Fruit fly (Drosophila melanogaster): ENCODE data around the gene subdued.

subdued gene

DNA sequence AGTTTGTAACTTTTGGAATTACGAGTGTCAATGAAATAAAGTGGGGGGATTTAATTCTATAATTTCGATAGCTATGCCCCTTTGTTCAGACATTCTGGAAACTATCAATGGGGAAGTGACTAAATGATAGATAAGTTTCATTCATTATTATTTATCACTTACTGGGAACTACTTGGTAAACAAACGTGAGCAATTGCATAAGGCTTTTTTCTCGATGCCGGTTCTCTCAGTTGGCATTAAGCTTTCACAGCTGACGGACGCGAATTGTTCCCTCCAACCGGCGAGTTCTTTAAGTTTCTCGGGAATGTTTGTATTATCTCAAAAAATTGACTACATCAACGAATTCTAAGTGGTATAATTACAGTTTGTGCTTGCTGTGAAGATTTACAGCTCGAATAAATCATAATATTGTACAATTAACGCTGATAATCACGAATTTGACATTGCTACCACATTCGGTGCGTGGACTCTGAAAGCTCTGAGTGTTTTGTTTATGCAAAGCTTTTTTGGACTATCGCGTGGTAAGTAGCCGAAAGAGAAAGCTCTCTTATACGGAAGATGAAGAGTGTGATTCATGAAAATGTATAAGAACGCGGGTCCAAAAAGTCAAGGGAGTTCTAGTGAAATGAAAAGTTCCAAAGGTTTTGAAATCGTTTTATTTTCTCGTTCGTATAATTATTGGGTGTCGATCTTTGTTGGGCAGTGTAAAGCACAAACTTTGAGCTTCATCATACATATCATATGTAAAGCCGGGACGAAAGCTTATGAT, 28.9 kb upstream of the subdued start, which contains the start of gene Naam (continued):
- TF ChIP-seq chif (GFP tag; optimal IDR thresholded peaks at IDR 0.05) = peak; percentile 50 to 69
- TF ChIP-seq scrt (GFP tag; optimal IDR thresholded peaks at IDR 0.05) = peak; percentile 80
- peak; percentile 72 for TF ChIP-seq Bteb2 (GFP tag; optimal IDR thresholded peaks at IDR 0.05)
- no peak for TF ChIP-seq Opbp (GFP tag; IDR thresholded peaks at IDR 0.05; ENCODE audit: partially characterized antibody)
- TF ChIP-seq CG9876 (GFP tag; optimal IDR thresholded peaks at IDR 0.05) = peak; percentile 32
- TF ChIP-seq Myb (GFP tag; optimal IDR thresholded peaks at IDR 0.05) = peak; percentile 57
- TF ChIP-seq CG7745 (tag; optimal IDR thresholded peaks at IDR 0.05) = no peak
- TF ChIP-seq zen2 (GFP tag; IDR thresholded peaks at IDR 0.05; ENCODE audit: partially characterized antibody) = no peak
- no peak for TF ChIP-seq bbx (GFP tag; IDR thresholded peaks at IDR 0.05; ENCODE audit: partially characterized antibody)
- peak; percentile 44 for TF ChIP-seq psq (GFP tag; optimal IDR thresholded peaks at IDR 0.05)
- TF ChIP-seq cato (GFP tag; optimal IDR thresholded peaks at IDR 0.05; ENCODE audit: borderline replicate concordance) = peak; percentile 36
- TF ChIP-seq MESR4 (GFP tag; optimal IDR thresholded peaks at IDR 0.05) = peak; percentile 19
- TF ChIP-seq sob (GFP tag; IDR thresholded peaks at IDR 0.05) = peak; percentile 82
- TF ChIP-seq CG4404 (GFP tag; IDR thresholded peaks at IDR 0.05) = no peak
- peak; percentile 26 for TF ChIP-seq CG31365 (tag; optimal IDR thresholded peaks at IDR 0.05)
- TF ChIP-seq CG9932 (GFP tag; IDR thresholded peaks at IDR 0.05) = peak; percentile 82
- TF ChIP-seq CG34422 (GFP tag; IDR thresholded peaks at IDR 0.05) = peak; percentile 69; the same call in 2 of the 3 replicates
- peak; percentile 81 for TF ChIP-seq pho (GFP tag; optimal IDR thresholded peaks at IDR 0.05)
- TF ChIP-seq crc (GFP tag; optimal IDR thresholded peaks at IDR 0.05) = peak; percentile 69
- no peak for TF ChIP-seq ac (GFP tag; optimal IDR thresholded peaks at IDR 0.05)
- TF ChIP-seq CoRest (tag; optimal IDR thresholded peaks at IDR 0.05) = peak; percentile 56
- peak; percentile 71 for TF ChIP-seq Six4 (GFP tag; optimal IDR thresholded peaks at IDR 0.05)
- no peak for TF ChIP-seq wor (GFP tag; IDR thresholded peaks at IDR 0.05)
- peak; percentile 60 for TF ChIP-seq repo (GFP tag; optimal IDR thresholded peaks at IDR 0.05)
- peak; percentile 45 to 74 for TF ChIP-seq Trl (optimal IDR thresholded peaks at IDR 0.05)
- TF ChIP-seq Trl (GFP tag; optimal IDR thresholded peaks at IDR 0.05) = peak; percentile 87
- TF ChIP-seq CG1792 (GFP tag; optimal IDR thresholded peaks at IDR 0.05) = peak; percentile 67
- peak; percentile 38; the same call in 1 of the 2 replicates for TF ChIP-seq gsb (GFP tag; IDR thresholded peaks at IDR 0.05)
- TF ChIP-seq Sry-δ (GFP tag; optimal IDR thresholded peaks at IDR 0.05) = no peak
- TF ChIP-seq CG32532 (GFP tag; IDR thresholded peaks at IDR 0.05) = peak; percentile 88
- TF ChIP-seq CG10431 (GFP tag; optimal IDR thresholded peaks at IDR 0.05) = no peak
- 0 out of 2 replicates have a peak, but pooled peaks have one; percentile 15 for TF ChIP-seq esg (GFP tag; conservative IDR thresholded peaks at IDR 0.05)
- TF ChIP-seq klu (GFP tag; IDR thresholded peaks at IDR 0.05) = no peak; the same call in 1 of the 2 replicates
- peak; percentile 73 for TF ChIP-seq gcm (GFP tag; optimal IDR thresholded peaks at IDR 0.05)
- peak; percentile 30 for TF ChIP-seq CG1529 (GFP tag; optimal IDR thresholded peaks at IDR 0.05)
- TF ChIP-seq Dll (GFP tag; IDR thresholded peaks at IDR 0.05; ENCODE audit: partially characterized antibody) = no peak
- TF ChIP-seq az2 (GFP tag; optimal IDR thresholded peaks at IDR 0.05) = peak; percentile 77
- TF ChIP-seq CG1647 (GFP tag; optimal IDR thresholded peaks at IDR 0.05) = no peak
- TF ChIP-seq grau (tag; optimal IDR thresholded peaks at IDR 0.05) = peak; percentile 75
- TF ChIP-seq CG12299 (tag; optimal IDR thresholded peaks at IDR 0.05) = peak; percentile 22
- TF ChIP-seq pan (optimal IDR thresholded peaks at IDR 0.05) = no peak
- peak in 1 of 2 experiments; percentile 89 for TF ChIP-seq pan (GFP tag; optimal IDR thresholded peaks at IDR 0.05 in 1 of 2, IDR thresholded peaks at IDR 0.05 in 1 of 2)
- no peak for TF ChIP-seq Poxn (GFP tag; IDR thresholded peaks at IDR 0.05)
- peak; percentile 49 for TF ChIP-seq CG6765 (GFP tag; optimal IDR thresholded peaks at IDR 0.05)
- peak; percentile 41 for TF ChIP-seq CG6654 (GFP tag; optimal IDR thresholded peaks at IDR 0.05)
- TF ChIP-seq phol (tag; optimal IDR thresholded peaks at IDR 0.05) = peak; percentile 57
- TF ChIP-seq PHDP (tag; optimal IDR thresholded peaks at IDR 0.05) = peak; percentile 89
- TF ChIP-seq fd96Cb (tag; optimal IDR thresholded peaks at IDR 0.05) = peak; percentile 53
- peak; percentile 94 for TF ChIP-seq CG18599 (GFP tag; optimal IDR thresholded peaks at IDR 0.05)
- peak; percentile 8 for TF ChIP-seq ab (GFP tag; optimal IDR thresholded peaks at IDR 0.05)

Measured in whole organism, embryonic.